Fruit fly (Drosophila melanogaster) whole organism: Measurements from ENCODE around the gene CG32982.

Experiments used
- CG8478 ChIP-seq: fragments of >200 bp; optimal IDR thresholded peaks from 2 replicates; lab custom pipeline; 2018; ENCODE audit warnings: inconsistent platforms
- Dll ChIP-seq: fragments of >200 bp; optimal IDR thresholded peaks from 2 replicates; lab custom pipeline; 2017
- EcR ChIP-seq, 2 experiments: fragments of >200 bp; optimal IDR thresholded peaks; 2 replicates each; lab custom pipeline; 2017; ENCODE audit warnings: missing biosample characterization in 2 of 2, missing genetic modification characterization in 2 of 2, missing genetic modification reagents in 2 of 2
- pan ChIP-seq: fragments of >200 bp; optimal IDR thresholded peaks from 2 replicates; lab custom pipeline; 2017
- psq ChIP-seq: fragments of >200 bp; optimal IDR thresholded peaks from 2 replicates; lab custom pipeline; 2017
- usp ChIP-seq: fragments of >200 bp; optimal IDR thresholded peaks from 2 replicates; lab custom pipeline; 2017; ENCODE audit warnings: missing biosample characterization, missing genetic modification characterization, mixed read lengths

DNA sequence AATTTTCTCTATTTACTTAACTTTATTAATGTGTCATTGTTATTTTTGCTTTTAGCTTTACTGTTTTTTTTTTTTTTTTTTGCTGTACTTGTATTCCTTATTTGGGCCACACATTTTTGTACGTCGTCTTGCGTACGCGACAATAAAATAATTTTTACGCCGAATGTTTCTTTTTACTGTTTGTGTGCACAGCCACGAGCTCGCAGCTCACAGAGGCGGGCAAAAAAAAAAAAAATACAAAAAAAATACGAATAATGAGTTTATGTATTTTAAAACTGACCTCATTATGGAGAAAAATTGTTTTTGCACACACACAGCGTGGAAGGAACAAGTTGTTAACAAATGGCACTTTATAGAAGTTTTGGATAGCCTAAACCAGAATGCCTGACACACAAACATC, 62.0 kb downstream of the CG32982 start:
- no peak for TF ChIP-seq Dll (lab: Kevin White, UChicago)
- TF ChIP-seq psq (lab: Kevin White, UChicago): no peak
- TF ChIP-seq pan: no peak
- no peak for TF ChIP-seq EcR (GFP tag; optimal IDR thresholded peaks at IDR 0.05; lab: Kevin White, UChicago)
- TF ChIP-seq usp: no peak
- no peak for TF ChIP-seq CG8478 (lab: Kevin White, UChicago)
